Worm (Caenorhabditis elegans): ENCODE data around the gene mon-2.
A peak's percentile ranks its signal among the peaks of the same experiment; 100 is the strongest.

Gene mon-2

DNA sequence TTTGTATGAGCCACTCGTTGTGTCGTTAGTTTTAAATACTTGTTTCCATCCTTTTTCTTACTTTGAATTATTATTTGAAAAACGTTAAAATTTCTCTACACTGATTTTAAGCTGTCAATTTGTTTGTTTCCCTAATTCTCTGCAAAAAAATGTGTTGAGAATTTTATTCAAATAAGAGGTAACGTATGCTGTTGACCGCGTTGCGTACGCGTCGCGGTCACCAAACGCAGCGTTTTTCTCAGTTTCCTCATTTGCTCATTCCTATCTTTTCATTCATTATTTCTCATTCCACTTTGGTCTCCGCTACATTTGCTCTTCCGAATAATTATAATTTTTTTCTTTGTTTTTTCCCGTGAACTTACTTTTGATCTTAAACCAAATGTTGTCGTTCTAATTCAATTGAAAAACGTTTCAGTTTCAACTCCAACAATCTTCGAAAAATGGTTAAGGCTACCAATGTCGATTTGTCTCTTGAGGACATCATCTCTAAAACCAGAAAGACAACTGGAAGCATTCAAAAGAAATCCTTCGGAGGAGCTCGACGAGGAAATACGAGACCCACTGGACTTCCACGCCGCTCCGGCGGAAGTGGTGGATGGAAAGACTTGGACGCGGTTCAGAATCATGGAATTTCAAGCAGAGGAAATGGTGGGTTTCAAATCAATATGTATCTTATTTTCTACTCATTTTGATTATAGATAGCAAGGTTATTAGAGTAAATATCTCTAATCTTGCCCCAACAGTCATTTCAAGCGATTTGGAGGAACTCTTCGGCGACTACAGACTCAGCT lies 26.5 kb downstream of the mon-2 start, which contains the start of gene aly-3:
Gene aly-3, plus strand, starts transcription at position 409 of the 791 bp plus-strand sequence.
- TF ChIP-seq blmp-1 (tag; optimal IDR thresholded peaks at IDR 0.05) (peak; percentile 19), efl-1 (optimal IDR thresholded peaks at IDR 0.05) (peak in 1 of 2 experiments; percentile 7), efl-1 (GFP tag; optimal IDR thresholded peaks at IDR 0.05 in 1 of 2) (peak in 1 of 2 experiments; percentile 35), nhr-84 (tag; optimal IDR thresholded peaks at IDR 0.05) (no peak), snu-23 (GFP tag; optimal IDR thresholded peaks at IDR 0.05) (peak; percentile 22), ceh-82 (tag; optimal IDR thresholded peaks at IDR 0.05) (peak in 1 of 3 experiments; percentile 29), lsy-2 (tag; optimal IDR thresholded peaks at IDR 0.05) (peak; percentile 8 to 54), nhr-71 (tag; optimal IDR thresholded peaks at IDR 0.05) (no peak), nhr-11 (tag; optimal IDR thresholded peaks at IDR 0.05) (no peak), efl-3 (GFP tag; optimal IDR thresholded peaks at IDR 0.05) (no peak), nhr-47 (tag; optimal IDR thresholded peaks at IDR 0.05) (peak; percentile 8), tlp-1 (tag; optimal IDR thresholded peaks at IDR 0.05) (no peak), mep-1 (tag; optimal IDR thresholded peaks at IDR 0.05) (peak; percentile 13), ama-1 (optimal IDR thresholded peaks at IDR 0.05) (peak; percentile 21), hpl-2 (GFP tag; optimal IDR thresholded peaks at IDR 0.05) (no peak), lin-15B (tag; optimal IDR thresholded peaks at IDR 0.05) (peak; percentile 6), lin-35 (GFP tag; optimal IDR thresholded peaks at IDR 0.05) (peak; percentile 21 to 54)

DNA sequence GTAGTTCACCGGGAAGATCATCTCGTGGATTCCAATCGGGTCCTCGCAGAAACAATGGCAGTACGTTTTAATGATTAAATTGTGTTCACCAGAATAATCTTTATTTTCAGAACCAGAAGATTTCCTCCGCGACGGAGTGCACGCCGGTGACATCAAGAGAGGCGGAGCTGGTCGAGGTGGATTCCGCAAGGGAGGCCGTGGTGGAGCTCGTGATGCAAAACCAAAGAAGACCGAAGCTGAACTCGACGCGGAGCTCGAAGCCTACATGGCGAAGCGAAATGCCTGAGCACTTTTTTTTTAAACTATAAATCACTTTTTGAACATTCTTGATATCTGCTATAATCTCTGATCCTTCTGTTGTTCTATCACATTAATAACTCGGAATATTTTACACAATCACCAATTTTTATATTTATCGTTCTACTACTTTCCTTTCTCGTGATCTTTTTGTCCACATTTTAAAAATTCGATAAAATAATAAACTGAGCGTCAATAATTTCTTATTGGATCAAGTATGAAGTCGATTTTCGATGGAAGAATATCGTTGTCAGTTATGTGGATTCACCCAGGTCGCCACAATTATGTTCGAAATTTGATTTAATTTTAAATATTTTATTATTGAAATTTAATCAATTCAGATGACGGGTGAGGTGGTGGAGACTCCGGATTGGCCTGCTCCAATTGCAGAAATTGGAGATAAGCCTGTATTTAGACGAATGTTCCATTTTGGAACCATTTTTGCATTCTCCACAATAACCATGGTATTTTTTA lies 27.9 kb downstream of the mon-2 start, which contains the start of gene dhhc-6:
Gene dhhc-6, plus strand, starts transcription at position 639 of the 771 bp plus-strand sequence.
- TF ChIP-seq ztf-4 (tag; optimal IDR thresholded peaks at IDR 0.05) (no peak), pqm-1 (tag; optimal IDR thresholded peaks at IDR 0.05) (no peak), nhr-28 (tag; optimal IDR thresholded peaks at IDR 0.05) (no peak), hlh-4 (tag; optimal IDR thresholded peaks at IDR 0.05) (no peak), aly-2 (tag; optimal IDR thresholded peaks at IDR 0.05) (no peak), C04F5.9 (tag; optimal IDR thresholded peaks at IDR 0.05) (no peak), ces-1 (GFP tag; optimal IDR thresholded peaks at IDR 0.05) (no peak), nhr-84 (tag; optimal IDR thresholded peaks at IDR 0.05) (no peak), snpc-4 (tag; optimal IDR thresholded peaks at IDR 0.05) (no peak), F16B12.6 (tag; optimal IDR thresholded peaks at IDR 0.05) (no peak)

DNA sequence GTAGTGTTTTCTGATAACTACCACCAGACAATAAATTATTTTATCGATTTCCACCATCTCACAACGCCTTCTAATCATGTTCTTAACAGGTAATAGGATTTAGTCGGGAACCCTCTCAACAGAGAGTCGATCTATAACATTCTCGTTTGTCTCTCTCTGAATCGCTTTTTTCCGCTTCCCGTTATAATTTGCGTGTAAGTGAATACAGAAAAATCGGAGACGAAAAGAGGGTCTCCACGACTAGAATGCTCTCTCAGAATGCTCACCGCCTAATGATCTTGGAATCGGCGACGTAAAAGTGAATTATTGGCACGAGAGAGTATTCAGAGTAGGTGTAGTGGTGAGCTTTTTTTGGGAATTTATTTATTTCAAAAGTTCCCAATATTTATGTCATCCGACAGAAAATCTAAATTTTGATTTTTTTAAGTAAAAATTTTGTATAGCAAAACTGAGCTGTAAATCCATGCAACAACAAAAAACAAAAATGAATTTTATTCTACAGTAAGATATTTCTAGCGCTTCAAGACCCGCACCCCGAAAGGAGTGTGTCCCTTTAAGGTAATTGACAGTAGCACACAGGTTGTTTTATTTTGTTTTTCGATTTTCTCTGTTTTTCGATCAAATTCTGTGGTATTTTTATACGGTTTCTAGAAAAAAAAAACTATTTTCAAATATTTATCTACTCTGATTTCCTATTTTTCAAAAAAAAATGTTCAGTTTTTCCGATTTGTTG lies 30.3 kb downstream of the mon-2 start:
- TF ChIP-seq blmp-1 (tag; optimal IDR thresholded peaks at IDR 0.05), result no peak
- TF ChIP-seq mep-1 (tag; optimal IDR thresholded peaks at IDR 0.05), result peak; percentile 2
- no peak for TF ChIP-seq ceh-8 (GFP tag; optimal IDR thresholded peaks at IDR 0.05)
- TF ChIP-seq unc-130 (tag; optimal IDR thresholded peaks at IDR 0.05), result no peak
- TF ChIP-seq lin-14 (GFP tag; optimal IDR thresholded peaks at IDR 0.05), result peak; percentile 51
- peak; percentile 55 for TF ChIP-seq fkh-8 (tag; optimal IDR thresholded peaks at IDR 0.05)
- peak; percentile 26 for TF ChIP-seq nhr-71 (tag; optimal IDR thresholded peaks at IDR 0.05)
- TF ChIP-seq nhr-47 (tag; optimal IDR thresholded peaks at IDR 0.05), result peak; percentile 27

DNA sequence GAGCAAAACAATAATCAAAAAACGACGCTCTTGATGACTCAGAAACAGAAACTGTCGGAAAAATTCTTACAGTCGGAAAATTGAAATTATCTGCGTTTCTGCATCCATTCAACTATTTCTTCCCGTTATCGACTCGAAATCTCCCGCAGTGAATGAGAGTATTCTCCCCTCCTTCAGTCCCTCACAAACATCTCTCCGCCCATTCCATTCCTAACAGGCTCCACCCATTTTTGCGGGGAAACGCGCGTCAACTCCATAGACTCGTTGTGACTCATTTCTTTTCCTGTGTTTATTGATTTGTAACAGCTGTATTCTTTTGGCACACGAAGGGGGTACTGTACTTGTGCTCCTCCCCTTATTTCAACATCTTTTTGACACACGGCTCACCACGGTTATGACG lies 31.3 kb downstream of the mon-2 start:
- TF ChIP-seq nhr-12 (tag; optimal IDR thresholded peaks at IDR 0.05) (no peak), zag-1 (tag; optimal IDR thresholded peaks at IDR 0.05) (no peak), snpc-4 (tag; optimal IDR thresholded peaks at IDR 0.05) (no peak), efl-1 (optimal IDR thresholded peaks at IDR 0.05) (no peak), efl-1 (GFP tag; optimal IDR thresholded peaks at IDR 0.05 in 1 of 2) (peak in 1 of 2 experiments; percentile 76), rnt-1 (tag; optimal IDR thresholded peaks at IDR 0.05) (no peak), nhr-237 (tag; optimal IDR thresholded peaks at IDR 0.05) (no peak), ceh-82 (tag; optimal IDR thresholded peaks at IDR 0.05) (peak in 1 of 3 experiments; percentile 10), egl-13 (tag; optimal IDR thresholded peaks at IDR 0.05) (no peak), zip-4 (GFP tag; optimal IDR thresholded peaks at IDR 0.05) (no peak), nhr-84 (tag; optimal IDR thresholded peaks at IDR 0.05) (no peak), nhr-20 (tag; optimal IDR thresholded peaks at IDR 0.05) (no peak), ces-1 (GFP tag; optimal IDR thresholded peaks at IDR 0.05) (no peak), pqm-1 (tag; optimal IDR thresholded peaks at IDR 0.05) (no peak), lin-15B (tag; optimal IDR thresholded peaks at IDR 0.05) (no peak), lin-39 (tag; optimal IDR thresholded peaks at IDR 0.05) (no peak), tlp-1 (tag; optimal IDR thresholded peaks at IDR 0.05) (no peak), fkh-10 (GFP tag; optimal IDR thresholded peaks at IDR 0.05) (no peak), alr-1 (tag; optimal IDR thresholded peaks at IDR 0.05; ENCODE audit: borderline replicate concordance) (no peak), tbx-2 (tag; optimal IDR thresholded peaks at IDR 0.05) (no peak), nhr-19 (GFP tag; conservative IDR thresholded peaks at IDR 0.05) (no peak), mdl-1 (tag; optimal IDR thresholded peaks at IDR 0.05) (peak in 1 of 2 experiments; percentile 26)
